Fruit fly (Drosophila melanogaster): ENCODE results near the gene CG43844.
A peak's percentile ranks its signal among the peaks of the same experiment; 100 is the strongest.

Gene CG43844

DNA sequence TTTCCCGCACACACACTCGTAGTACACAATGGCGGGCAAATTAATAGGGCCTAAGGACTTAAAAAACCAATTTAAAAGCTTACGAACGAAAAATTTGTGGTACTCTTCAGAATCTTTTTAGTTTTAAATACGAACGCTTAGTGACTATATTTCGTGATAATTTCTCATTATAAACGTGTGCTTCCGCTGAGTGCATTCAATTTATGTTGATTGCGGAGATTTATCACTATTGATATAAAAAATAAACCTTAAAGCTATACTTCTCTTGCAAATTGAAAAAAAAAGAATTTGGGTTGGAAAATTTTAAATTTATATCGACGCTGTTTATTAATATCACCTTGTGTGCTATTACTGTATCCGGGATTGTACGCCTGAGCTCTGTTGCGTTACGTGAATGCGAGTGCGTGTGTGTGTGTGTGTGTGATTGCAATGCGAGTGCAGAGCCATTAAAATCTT, 40.3 kb upstream of the CG43844 start (continued):
- TF ChIP-seq Eip78C (GFP tag): peak; percentile 100
- TF ChIP-seq CG31627 (GFP tag; optimal IDR thresholded peaks at IDR 0.05): peak; percentile 96
- TF ChIP-seq Blimp-1 (GFP tag; optimal IDR thresholded peaks at IDR 0.05): peak; percentile 91
- peak; percentile 93 for TF ChIP-seq vri (GFP tag; optimal IDR thresholded peaks at IDR 0.05)
- peak; percentile 93 for TF ChIP-seq achi (GFP tag; optimal IDR thresholded peaks at IDR 0.05)
- TF ChIP-seq CG1621 (tag; optimal IDR thresholded peaks at IDR 0.05): peak; percentile 78
- peak; percentile 83 for TF ChIP-seq CG11294 (GFP tag; IDR thresholded peaks at IDR 0.05)
- peak; percentile 96 for TF ChIP-seq Met (GFP tag; optimal IDR thresholded peaks at IDR 0.05)
- peak; percentile 88 for TF ChIP-seq Gug (GFP tag; IDR thresholded peaks at IDR 0.05)
- TF ChIP-seq eg (GFP tag; IDR thresholded peaks at IDR 0.05): peak; percentile 88
- peak; percentile 95 for TF ChIP-seq Lpt (GFP tag; optimal IDR thresholded peaks at IDR 0.05)
- peak; percentile 80 for TF ChIP-seq fd85E (GFP tag; optimal IDR thresholded peaks at IDR 0.05)
- TF ChIP-seq CG34406 (GFP tag; optimal IDR thresholded peaks at IDR 0.05): peak; percentile 97
- peak; percentile 98 for TF ChIP-seq topi (GFP tag; optimal IDR thresholded peaks at IDR 0.05)
- TF ChIP-seq Ets21C (GFP tag; optimal IDR thresholded peaks at IDR 0.05): peak; percentile 93
- peak; percentile 98 for TF ChIP-seq CG32006 (GFP tag; optimal IDR thresholded peaks at IDR 0.05)
- TF ChIP-seq CG10669 (GFP tag; optimal IDR thresholded peaks at IDR 0.05): peak; percentile 93
- TF ChIP-seq Sox14 (GFP tag; optimal IDR thresholded peaks at IDR 0.05): peak; percentile 96
- TF ChIP-seq CG10631 (GFP tag; optimal IDR thresholded peaks at IDR 0.05): peak; percentile 94
- TF ChIP-seq esn (GFP tag; optimal IDR thresholded peaks at IDR 0.05): peak; percentile 98
- TF ChIP-seq cyc (GFP tag; optimal IDR thresholded peaks at IDR 0.05): peak; percentile 94
- TF ChIP-seq fd59A (GFP tag; optimal IDR thresholded peaks at IDR 0.05): peak; percentile 94
- peak; percentile 97 for TF ChIP-seq CG6792 (GFP tag; optimal IDR thresholded peaks at IDR 0.05)
- peak; percentile 91 for TF ChIP-seq Ets96B (tag; optimal IDR thresholded peaks at IDR 0.05)
- peak; percentile 96 for TF ChIP-seq spab (GFP tag; optimal IDR thresholded peaks at IDR 0.05)
- TF ChIP-seq CG8632 (GFP tag; optimal IDR thresholded peaks at IDR 0.05): peak; percentile 94
- peak; percentile 96 for TF ChIP-seq CG6854 (GFP tag; optimal IDR thresholded peaks at IDR 0.05)

DNA sequence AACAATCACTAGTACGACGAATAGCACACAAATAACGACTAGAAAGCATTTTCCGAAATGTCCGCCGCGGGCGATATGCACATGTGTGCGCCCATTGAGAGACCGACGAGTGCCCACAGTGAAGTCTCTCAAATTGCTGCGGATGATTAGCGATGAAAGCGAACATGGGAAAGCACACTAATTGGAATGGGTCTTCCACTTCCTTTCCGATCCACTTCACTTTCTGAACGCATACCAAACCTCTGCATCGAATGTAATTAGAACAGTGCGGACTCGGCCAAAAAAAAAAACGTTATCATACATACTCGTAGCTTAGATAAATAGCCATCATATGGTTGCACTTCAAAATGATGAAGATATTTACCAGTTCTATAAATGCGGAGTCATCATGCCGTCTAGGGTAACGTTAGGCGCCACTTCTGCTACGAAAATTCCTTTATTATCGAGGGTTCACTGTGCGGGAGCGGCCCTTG, 39.3 kb upstream of the CG43844 start:
- TF ChIP-seq ss (GFP tag; optimal IDR thresholded peaks at IDR 0.05) (no peak), CG15336 (GFP tag; IDR thresholded peaks at IDR 0.05) (peak; percentile 53), CG8632 (GFP tag; optimal IDR thresholded peaks at IDR 0.05) (no peak), achi (GFP tag; optimal IDR thresholded peaks at IDR 0.05) (peak; percentile 56), Ets96B (tag; optimal IDR thresholded peaks at IDR 0.05) (no peak), CG6163 (GFP tag; IDR thresholded peaks at IDR 0.05) (0 out of 3 replicates have a peak, but pooled peaks have one; percentile 45), CG8319 (GFP tag; optimal IDR thresholded peaks at IDR 0.05) (no peak), Hr4 (GFP tag; optimal IDR thresholded peaks at IDR 0.05) (peak; percentile 65), Gug (GFP tag; IDR thresholded peaks at IDR 0.05) (0 out of 2 replicates have a peak, but pooled peaks have one; percentile 48), OdsH (GFP tag; optimal IDR thresholded peaks at IDR 0.05) (peak; percentile 28), lz (GFP tag; optimal IDR thresholded peaks at IDR 0.05) (peak; percentile 37), svp (GFP tag) (peak; percentile 71), CG6808 (GFP tag; optimal IDR thresholded peaks at IDR 0.05) (peak; percentile 34), vri (GFP tag; optimal IDR thresholded peaks at IDR 0.05) (no peak), Hr39 (GFP tag; optimal IDR thresholded peaks at IDR 0.05) (peak; percentile 5), CG34406 (GFP tag; optimal IDR thresholded peaks at IDR 0.05) (no peak), CG3032 (tag; optimal IDR thresholded peaks at IDR 0.05) (peak; percentile 9), fd59A (GFP tag; optimal IDR thresholded peaks at IDR 0.05) (no peak), dsx (GFP tag; optimal IDR thresholded peaks at IDR 0.05; ENCODE audit: poor library complexity, severe bottlenecking) (no peak), salr (GFP tag; optimal IDR thresholded peaks at IDR 0.05) (peak in 1 of 2 experiments; percentile 55), dac (GFP tag; optimal IDR thresholded peaks at IDR 0.05) (peak; percentile 9), Met (GFP tag; optimal IDR thresholded peaks at IDR 0.05) (peak; percentile 13), CG11902 (GFP tag; optimal IDR thresholded peaks at IDR 0.05) (no peak), pdm3 (GFP tag; optimal IDR thresholded peaks at IDR 0.05) (peak; percentile 46), CG32006 (GFP tag; optimal IDR thresholded peaks at IDR 0.05) (peak; percentile 73), CG31627 (GFP tag; optimal IDR thresholded peaks at IDR 0.05) (peak; percentile 36), CG10631 (GFP tag; optimal IDR thresholded peaks at IDR 0.05) (peak; percentile 41), Sox14 (GFP tag; optimal IDR thresholded peaks at IDR 0.05) (peak; percentile 58), Eip78C (GFP tag) (peak; percentile 74), CG6792 (GFP tag; optimal IDR thresholded peaks at IDR 0.05) (peak; percentile 11), Eip75B (GFP tag; optimal IDR thresholded peaks at IDR 0.05) (peak; percentile 35), Blimp-1 (GFP tag; optimal IDR thresholded peaks at IDR 0.05) (no peak), spab (GFP tag; optimal IDR thresholded peaks at IDR 0.05) (peak; percentile 1), esn (GFP tag; optimal IDR thresholded peaks at IDR 0.05) (peak; percentile 42), CG9139 (GFP tag; optimal IDR thresholded peaks at IDR 0.05) (no peak), Lpt (GFP tag; optimal IDR thresholded peaks at IDR 0.05) (no peak), eg (GFP tag; IDR thresholded peaks at IDR 0.05) (peak; percentile 60), CG8119 (GFP tag; IDR thresholded peaks at IDR 0.05) (peak; percentile 64)

Data from whole organism, prepupa.